Fruit fly (Drosophila melanogaster): ENCODE measurements around the gene mRpL51.

dm6 chr2L:8544636-8545035, 27.5 kb upstream of the mRpL51 start:
- TF ChIP-seq psq (optimal IDR thresholded peaks at IDR 0.05) = no peak
- TF ChIP-seq Sin3A (optimal IDR thresholded peaks at IDR 0.05) = no peak
- no peak for TF ChIP-seq h (optimal IDR thresholded peaks at IDR 0.05)
- no peak for TF ChIP-seq Myc (optimal IDR thresholded peaks at IDR 0.05)
- TF ChIP-seq ttk (optimal IDR thresholded peaks at IDR 0.05) = no peak
